Fruit fly (Drosophila melanogaster) whole organism, adult: ENCODE results near the gene Or65a.

Experiments
- CG11617 ChIP-seq: fragments of 200-800 bp; sonication (Bioruptor generic); optimal IDR thresholded peaks from 2 replicates; lab custom pipeline; 2017; ENCODE audit warnings: mild to moderate bottlenecking, missing biosample characterization, missing genetic modification reagents, missing genetic modification characterization
- CG33017 ChIP-seq: fragments of 200-800 bp; sonication (Bioruptor generic); optimal IDR thresholded peaks from 2 replicates; lab custom pipeline; 2018; ENCODE audit warnings: missing biosample characterization, mild to moderate bottlenecking, missing genetic modification characterization, moderate library complexity
- Crg-1 ChIP-seq: fragments of 200-800 bp; sonication (Bioruptor generic); optimal IDR thresholded peaks from 2 replicates; lab custom pipeline; 2016; ENCODE audit warnings: missing biosample characterization, missing genetic modification characterization
- Hr96 ChIP-seq: fragments of 200-800 bp; sonication (Bioruptor generic); optimal IDR thresholded peaks from 2 replicates; lab custom pipeline; 2016; ENCODE audit warnings: missing biosample characterization, missing genetic modification characterization
- bab1 ChIP-seq: fragments of 200-800 bp; sonication (Bioruptor generic); optimal IDR thresholded peaks from 3 replicates; lab custom pipeline; 2019; ENCODE audit warnings: missing biosample characterization, mild to moderate bottlenecking, missing genetic modification characterization, moderate library complexity
- cic ChIP-seq: fragments of 200-800 bp; sonication (Bioruptor generic); optimal IDR thresholded peaks from 2 replicates; lab custom pipeline; 2017; ENCODE audit warnings: missing biosample characterization, mild to moderate bottlenecking, missing genetic modification characterization, moderate library complexity
- kay ChIP-seq: fragments of 200-800 bp; sonication (Bioruptor generic); peaks from one replicate; lab custom pipeline; 2016; ENCODE audit warnings: missing biosample characterization, missing genetic modification characterization, borderline replicate concordance

- TF ChIP-seq Crg-1 (GFP tag; lab: Kevin White, UChicago) (no peak), cic (GFP tag; lab: Kevin White, UChicago) (no peak), kay (no peak), CG11617 (GFP tag; lab: Kevin White, UChicago) (no peak), Hr96 (GFP tag; lab: Kevin White, UChicago) (no peak), bab1 (GFP tag; lab: Kevin White, UChicago) (no peak), CG33017 (tag; lab: Kevin White, UChicago) (no peak)
Measured at dm6 chr3L:6344243-6344642, 23.8 kb downstream of the Or65a start.
